Worm (Caenorhabditis elegans) whole organism, L2 larva: ENCODE data around the gene col-178.

Experiments
- ZK546.5 ChIP-seq: sonication (generic microtip); optimal IDR thresholded peaks from 2 replicates; lab custom pipeline; 2017; ENCODE audit warnings: missing biosample characterization, missing genetic modification characterization
- aly-2 ChIP-seq: fragments of 150-350 bp; optimal IDR thresholded peaks from 2 replicates; lab custom pipeline; 2014; ENCODE audit warnings: missing biosample characterization, missing genetic modification characterization
- fos-1 ChIP-seq: fragments of 150-350 bp; optimal IDR thresholded peaks from 2 replicates; lab custom pipeline; 2014; ENCODE audit warnings: missing biosample characterization, missing genetic modification characterization
- lin-13 ChIP-seq: fragments of 150-350 bp; optimal IDR thresholded peaks from 2 replicates; lab custom pipeline; 2014; ENCODE audit warnings: missing biosample characterization, missing genetic modification reagents, missing genetic modification characterization
- nhr-10 ChIP-seq: sonication (generic microtip); optimal IDR thresholded peaks from 2 replicates; lab custom pipeline; 2017; ENCODE audit warnings: missing biosample characterization, missing genetic modification characterization
- nhr-25 ChIP-seq: fragments of 150-350 bp; sonication (generic microtip); optimal IDR thresholded peaks from 3 replicates; lab custom pipeline; 2014; ENCODE audit warnings: missing biosample characterization, missing genetic modification characterization
- peb-1 ChIP-seq: fragments of 150-350 bp; optimal IDR thresholded peaks from 2 replicates; lab custom pipeline; 2014; ENCODE audit warnings: missing biosample characterization, missing genetic modification characterization
- unc-39 ChIP-seq: fragments of 150-350 bp; optimal IDR thresholded peaks from 2 replicates; lab custom pipeline; 2014; ENCODE audit warnings: missing biosample characterization, missing genetic modification characterization

DNA sequence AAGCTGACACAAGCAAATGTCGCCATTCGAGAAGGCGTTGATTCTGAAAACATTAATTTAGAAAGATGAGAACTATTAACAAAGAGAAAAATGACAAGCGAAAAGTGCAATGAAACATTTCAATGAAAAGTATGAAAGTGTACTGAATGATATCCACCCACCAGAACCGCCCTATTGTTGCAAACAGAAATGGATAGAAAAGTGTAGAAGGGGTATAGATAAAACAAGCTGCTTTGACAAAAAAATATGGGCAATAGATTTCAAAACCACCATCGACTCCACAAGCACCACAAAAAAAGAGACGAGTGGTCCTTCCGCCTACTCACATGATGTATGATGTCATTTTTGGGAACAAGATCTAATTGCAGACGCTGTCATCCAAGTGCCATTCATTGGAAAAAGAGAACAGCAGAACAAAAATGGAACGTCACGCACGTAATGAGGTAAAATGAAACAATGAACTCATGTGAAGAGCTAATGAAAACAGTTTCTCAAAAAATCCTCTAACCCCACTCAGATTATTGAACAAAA is 41.4 kb downstream of the col-178 start, which contains the start of gene C34F6.10:
- TF ChIP-seq nhr-10 (tag; lab: Kevin White, UChicago) (no peak), peb-1 (no peak), unc-39 (no peak), aly-2 (no peak), nhr-25 (tag; lab: Kevin White, UChicago) (no peak), lin-13 (GFP tag; lab: Kevin White, UChicago) (no peak), ZK546.5 (no peak), fos-1 (no peak)
